Worm (Caenorhabditis elegans): Measurements from ENCODE around the gene F40C5.1.

DNA sequence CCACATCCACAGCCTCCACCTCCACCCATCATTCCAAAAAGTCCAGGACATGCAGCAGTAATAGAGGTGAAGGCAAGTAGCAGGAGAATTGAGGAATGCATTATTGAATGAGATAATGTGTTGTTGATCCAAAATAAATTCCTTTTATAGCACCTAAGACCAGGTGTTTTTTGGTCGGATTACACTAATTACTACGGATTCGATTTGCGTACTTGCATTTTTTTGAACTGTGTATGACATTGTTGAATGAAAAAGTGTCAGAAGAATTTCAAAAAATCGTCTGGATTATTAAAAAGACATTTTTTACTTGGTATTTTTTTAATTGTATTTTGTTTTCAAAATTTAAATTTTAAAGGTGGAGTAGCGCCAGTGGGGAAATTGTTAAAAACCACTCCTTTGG, 20.7 kb upstream of the F40C5.1 start, which contains the start of gene grl-28:
- TF ChIP-seq elt-3 (tag; optimal IDR thresholded peaks at IDR 0.05) (no peak), unc-39 (tag; optimal IDR thresholded peaks at IDR 0.05) (no peak), bed-3 (GFP tag; optimal IDR thresholded peaks at IDR 0.05) (no peak), mls-2 (tag; optimal IDR thresholded peaks at IDR 0.05) (no peak), ztf-11 (tag; optimal IDR thresholded peaks at IDR 0.05) (no peak), M03D4.4 (tag; optimal IDR thresholded peaks at IDR 0.05) (no peak), nhr-28 (tag; optimal IDR thresholded peaks at IDR 0.05) (no peak), lsy-2 (tag; optimal IDR thresholded peaks at IDR 0.05) (no peak), ces-1 (GFP tag; optimal IDR thresholded peaks at IDR 0.05) (no peak), unc-62 (GFP tag; optimal IDR thresholded peaks at IDR 0.05) (no peak), pha-4 (tag; optimal IDR thresholded peaks at IDR 0.05) (no peak)
